Worm (Caenorhabditis elegans): ENCODE data around the gene thoc-1.

DNA sequence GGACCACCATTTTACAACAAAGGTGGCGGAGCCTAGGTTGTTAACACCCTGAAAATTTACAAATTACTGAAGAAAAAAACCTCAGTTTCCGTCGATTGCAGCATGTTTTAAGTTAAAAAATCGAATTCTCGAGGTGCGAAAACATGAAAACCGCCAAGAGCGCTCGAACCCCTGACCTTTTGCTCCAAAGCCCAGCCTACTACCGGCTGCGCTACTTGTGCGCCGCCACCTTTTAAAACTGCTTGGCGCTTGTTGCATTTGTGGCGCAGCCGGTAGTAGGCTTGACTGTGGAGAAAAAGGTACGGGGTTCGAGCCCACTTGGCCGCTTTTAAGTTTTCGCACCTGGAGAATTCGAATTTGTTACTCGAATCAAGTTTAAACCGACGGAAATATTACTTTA, 48.2 kb downstream of the thoc-1 start, which contains the start of gene snt-6:
- TF ChIP-seq lin-39 (tag; optimal IDR thresholded peaks at IDR 0.05) (no peak), egl-27 (tag; optimal IDR thresholded peaks at IDR 0.05) (no peak), pqm-1 (tag; optimal IDR thresholded peaks at IDR 0.05) (no peak), aly-2 (tag; optimal IDR thresholded peaks at IDR 0.05) (no peak), fkh-4 (tag; optimal IDR thresholded peaks at IDR 0.05; ENCODE audit: borderline replicate concordance) (no peak)
